Fruit fly (Drosophila melanogaster): ENCODE data around the gene Mcm3.
A peak's percentile ranks its signal among the peaks of the same experiment; 100 is the strongest.

Gene Mcm3

dm6 chrX:5323636-5324035, at the start of gene Mcm3:
Gene Mcm3 (plus strand): TSS chrX:5323855.
- TF ChIP-seq cnc (optimal IDR thresholded peaks at IDR 0.05) (no peak), CG7101 (tag; optimal IDR thresholded peaks at IDR 0.05) (no peak), CG1620 (GFP tag; optimal IDR thresholded peaks at IDR 0.05) (no peak), cic (GFP tag; optimal IDR thresholded peaks at IDR 0.05) (no peak), pad (GFP tag; optimal IDR thresholded peaks at IDR 0.05) (no peak), CG12768 (GFP tag; optimal IDR thresholded peaks at IDR 0.05) (no peak), ovo (GFP tag; optimal IDR thresholded peaks at IDR 0.05) (no peak), Clk (GFP tag; optimal IDR thresholded peaks at IDR 0.05) (no peak), Mnt (GFP tag; optimal IDR thresholded peaks at IDR 0.05) (no peak), Hr96 (GFP tag; optimal IDR thresholded peaks at IDR 0.05) (no peak), CG11617 (GFP tag; optimal IDR thresholded peaks at IDR 0.05) (no peak), bab1 (GFP tag; optimal IDR thresholded peaks at IDR 0.05) (no peak), CG14711 (tag; optimal IDR thresholded peaks at IDR 0.05) (no peak), CG33017 (tag; optimal IDR thresholded peaks at IDR 0.05) (no peak), Crg-1 (GFP tag; optimal IDR thresholded peaks at IDR 0.05) (no peak), CG7045 (GFP tag; optimal IDR thresholded peaks at IDR 0.05) (no peak), kay (GFP tag; ENCODE audit: borderline replicate concordance) (no peak), tj (GFP tag; optimal IDR thresholded peaks at IDR 0.05) (no peak)

dm6 chrX:5285835-5286234, 37.8 kb upstream of the Mcm3 start:
- TF ChIP-seq cic (GFP tag; optimal IDR thresholded peaks at IDR 0.05) (no peak), CG7045 (GFP tag; optimal IDR thresholded peaks at IDR 0.05) (no peak), ovo (GFP tag; optimal IDR thresholded peaks at IDR 0.05) (no peak), CG1620 (GFP tag; optimal IDR thresholded peaks at IDR 0.05) (no peak), bab1 (GFP tag; optimal IDR thresholded peaks at IDR 0.05) (no peak), CG33017 (tag; optimal IDR thresholded peaks at IDR 0.05) (no peak), Clk (GFP tag; optimal IDR thresholded peaks at IDR 0.05) (no peak), Hr96 (GFP tag; optimal IDR thresholded peaks at IDR 0.05) (no peak), toe (GFP tag; optimal IDR thresholded peaks at IDR 0.05) (no peak), CG11617 (GFP tag; optimal IDR thresholded peaks at IDR 0.05) (no peak), cnc (optimal IDR thresholded peaks at IDR 0.05) (no peak), CG12768 (GFP tag; optimal IDR thresholded peaks at IDR 0.05) (no peak), pad (GFP tag; optimal IDR thresholded peaks at IDR 0.05) (no peak), Crg-1 (GFP tag; optimal IDR thresholded peaks at IDR 0.05) (no peak), CG5204 (GFP tag; optimal IDR thresholded peaks at IDR 0.05) (no peak)

dm6 chrX:5286513-5286912, 37.1 kb upstream of the Mcm3 start:
- TF ChIP-seq ovo (GFP tag; optimal IDR thresholded peaks at IDR 0.05) (no peak), kay (GFP tag; ENCODE audit: borderline replicate concordance) (no peak), CG12768 (GFP tag; optimal IDR thresholded peaks at IDR 0.05) (no peak), CG33017 (tag; optimal IDR thresholded peaks at IDR 0.05) (no peak), CG1620 (GFP tag; optimal IDR thresholded peaks at IDR 0.05) (no peak), Mnt (GFP tag; optimal IDR thresholded peaks at IDR 0.05) (no peak), cnc (optimal IDR thresholded peaks at IDR 0.05) (no peak), Hr96 (GFP tag; optimal IDR thresholded peaks at IDR 0.05) (no peak), Crg-1 (GFP tag; optimal IDR thresholded peaks at IDR 0.05) (no peak), CG11617 (GFP tag; optimal IDR thresholded peaks at IDR 0.05) (no peak)

- no peak for TF ChIP-seq CG33017 (tag; optimal IDR thresholded peaks at IDR 0.05)
- TF ChIP-seq Mnt (GFP tag; optimal IDR thresholded peaks at IDR 0.05): no peak
- TF ChIP-seq CG5204 (GFP tag; optimal IDR thresholded peaks at IDR 0.05): no peak
- TF ChIP-seq tj (GFP tag; optimal IDR thresholded peaks at IDR 0.05): no peak
- peak; percentile 8 for TF ChIP-seq bab1 (GFP tag; optimal IDR thresholded peaks at IDR 0.05)
- no peak for TF ChIP-seq CG7045 (GFP tag; optimal IDR thresholded peaks at IDR 0.05)
- TF ChIP-seq pad (GFP tag; optimal IDR thresholded peaks at IDR 0.05): no peak
- TF ChIP-seq Crg-1 (GFP tag; optimal IDR thresholded peaks at IDR 0.05): no peak
Observed at dm6 chrX:5289692-5290091, 34.0 kb upstream of the Mcm3 start.

dm6 chrX:5293141-5293540, 30.5 kb upstream of the Mcm3 start:
- TF ChIP-seq Hr96 (GFP tag; optimal IDR thresholded peaks at IDR 0.05) (no peak), ovo (GFP tag; optimal IDR thresholded peaks at IDR 0.05) (no peak), toe (GFP tag; optimal IDR thresholded peaks at IDR 0.05) (no peak), cic (GFP tag; optimal IDR thresholded peaks at IDR 0.05) (no peak)

dm6 chrX:5295766-5296165, 27.9 kb upstream of the Mcm3 start, which contains the start of gene CG42749:
Gene CG42749 (plus strand): TSS chrX:5296066.
- no peak for TF ChIP-seq Hr96 (GFP tag; optimal IDR thresholded peaks at IDR 0.05)
- no peak for TF ChIP-seq CG7101 (tag; optimal IDR thresholded peaks at IDR 0.05)
- TF ChIP-seq CG33017 (tag; optimal IDR thresholded peaks at IDR 0.05): no peak
- no peak for TF ChIP-seq Mnt (GFP tag; optimal IDR thresholded peaks at IDR 0.05)
- no peak for TF ChIP-seq toe (GFP tag; optimal IDR thresholded peaks at IDR 0.05)
- no peak for TF ChIP-seq kay (GFP tag; ENCODE audit: borderline replicate concordance)
- TF ChIP-seq CG5204 (GFP tag; optimal IDR thresholded peaks at IDR 0.05): no peak
- no peak for TF ChIP-seq Crg-1 (GFP tag; optimal IDR thresholded peaks at IDR 0.05)
- TF ChIP-seq cnc (optimal IDR thresholded peaks at IDR 0.05): no peak
- no peak for TF ChIP-seq CG14711 (tag; optimal IDR thresholded peaks at IDR 0.05)

dm6 chrX:5299957-5300356, 23.7 kb upstream of the Mcm3 start:
- TF ChIP-seq ovo (GFP tag; optimal IDR thresholded peaks at IDR 0.05): no peak
- no peak for TF ChIP-seq CG33017 (tag; optimal IDR thresholded peaks at IDR 0.05)
- TF ChIP-seq tj (GFP tag; optimal IDR thresholded peaks at IDR 0.05): no peak
- TF ChIP-seq CG5204 (GFP tag; optimal IDR thresholded peaks at IDR 0.05): no peak
- no peak for TF ChIP-seq CG14711 (tag; optimal IDR thresholded peaks at IDR 0.05)
- no peak for TF ChIP-seq CG11617 (GFP tag; optimal IDR thresholded peaks at IDR 0.05)
- TF ChIP-seq Crg-1 (GFP tag; optimal IDR thresholded peaks at IDR 0.05): no peak
- no peak for TF ChIP-seq Hr96 (GFP tag; optimal IDR thresholded peaks at IDR 0.05)
- TF ChIP-seq CG7101 (tag; optimal IDR thresholded peaks at IDR 0.05): no peak
- TF ChIP-seq cnc (optimal IDR thresholded peaks at IDR 0.05): no peak
- no peak for TF ChIP-seq toe (GFP tag; optimal IDR thresholded peaks at IDR 0.05)
- TF ChIP-seq Mnt (GFP tag; optimal IDR thresholded peaks at IDR 0.05): no peak
